Worm (Caenorhabditis elegans): ENCODE data around the gene gst-13.

Gene gst-13

ce11 chrII:9281595-9281994 is 50.3 kb downstream of the gst-13 start:
- TF ChIP-seq snpc-1.2 (GFP tag; IDR thresholded peaks at IDR 0.05) (no peak), gei-8 (GFP tag; optimal IDR thresholded peaks at IDR 0.05) (peak; percentile 6), mdt-29 (GFP tag; IDR thresholded peaks at IDR 0.05) (no peak), daf-16 (GFP tag; optimal IDR thresholded peaks at IDR 0.05) (no peak), daf-16 (tag; optimal IDR thresholded peaks at IDR 0.05) (peak; percentile 8), lir-3 (tag; optimal IDR thresholded peaks at IDR 0.05) (no peak), tag-97 (GFP tag; IDR thresholded peaks at IDR 0.05) (no peak), mxl-3 (GFP tag; optimal IDR thresholded peaks at IDR 0.05) (peak; percentile 1), mdl-1 (tag; optimal IDR thresholded peaks at IDR 0.05) (peak in 1 of 2 experiments; percentile 16), hlh-11 (tag; optimal IDR thresholded peaks at IDR 0.05) (peak; percentile 37), daf-19 (GFP tag; conservative IDR thresholded peaks at IDR 0.05) (no peak), jun-1 (tag; optimal IDR thresholded peaks at IDR 0.05) (no peak), duxl-1 (tag; optimal IDR thresholded peaks at IDR 0.05; ENCODE audit: poor library complexity) (no peak), nhr-102 (tag; optimal IDR thresholded peaks at IDR 0.05) (no peak), pha-4 (GFP tag; IDR thresholded peaks at IDR 0.05) (no peak), pha-4 (tag; optimal IDR thresholded peaks at IDR 0.05) (no peak), T26A8.4 (GFP tag; IDR thresholded peaks at IDR 0.05) (no peak), dmd-6 (GFP tag; IDR thresholded peaks at IDR 0.05) (0 out of 2 replicates have a peak, but pooled peaks have one; percentile 11), nhr-77 (tag; optimal IDR thresholded peaks at IDR 0.05) (peak; percentile 52), ama-1 (optimal IDR thresholded peaks at IDR 0.05) (peak; percentile 1), nhr-11 (tag; optimal IDR thresholded peaks at IDR 0.05) (no peak), vab-7 (GFP tag; IDR thresholded peaks at IDR 0.05) (no peak), hif-1 (tag; optimal IDR thresholded peaks at IDR 0.05) (peak in 1 of 2 experiments; percentile 53), saeg-2 (GFP tag; IDR thresholded peaks at IDR 0.05) (no peak), lin-15B (tag; optimal IDR thresholded peaks at IDR 0.05) (no peak), ceh-62 (tag; optimal IDR thresholded peaks at IDR 0.05) (no peak), nhr-28 (tag; optimal IDR thresholded peaks at IDR 0.05) (peak; percentile 57), ctbp-1 (GFP tag; IDR thresholded peaks at IDR 0.05) (no peak), nhr-76 (tag; optimal IDR thresholded peaks at IDR 0.05) (no peak), Y5F2A.4 (GFP tag; optimal IDR thresholded peaks at IDR 0.05) (no peak), zfp-3 (GFP tag; conservative IDR thresholded peaks at IDR 0.05) (no peak), sdz-12 (GFP tag; optimal IDR thresholded peaks at IDR 0.05) (no peak), spr-3 (GFP tag; optimal IDR thresholded peaks at IDR 0.05) (no peak), nhr-237 (tag; optimal IDR thresholded peaks at IDR 0.05) (no peak), lsy-2 (tag; optimal IDR thresholded peaks at IDR 0.05) (peak in 1 of 2 experiments; percentile 78), mep-1 (tag; optimal IDR thresholded peaks at IDR 0.05) (peak; percentile 59), D1046.2 (GFP tag; IDR thresholded peaks at IDR 0.05) (no peak), dmd-8 (GFP tag; IDR thresholded peaks at IDR 0.05) (no peak), egl-27 (tag; optimal IDR thresholded peaks at IDR 0.05) (no peak), nhr-42 (GFP tag; IDR thresholded peaks at IDR 0.05) (no peak), ceh-28 (tag; optimal IDR thresholded peaks at IDR 0.05) (no peak), F37D6.2 (tag; optimal IDR thresholded peaks at IDR 0.05) (no peak)

Measured in whole organism, L4 larva.